Fruit fly (Drosophila melanogaster) whole organism, embryonic: Measurements from ENCODE around the gene saturn.

Experiments used
- CG10267 ChIP-seq: fragments of 200-800 bp; sonication (Bioruptor generic); optimal IDR thresholded peaks from 2 replicates; lab custom pipeline; 2018; ENCODE audit warnings: missing biosample characterization, mild to moderate bottlenecking, missing genetic modification characterization, moderate library complexity
- CG10366 ChIP-seq: fragments of 200-800 bp; sonication (Bioruptor generic); IDR thresholded peaks from 2 replicates; pipeline ENCODE4 v1.3.6; 2022; ENCODE audit warnings: missing biosample characterization, missing genetic modification characterization
- CG11504 ChIP-seq: fragments of 200-800 bp; sonication (Bioruptor generic); optimal IDR thresholded peaks from 3 replicates; lab custom pipeline; 2019; ENCODE audit warnings: missing biosample characterization, mild to moderate bottlenecking, missing genetic modification characterization, moderate library complexity
- CG12104 ChIP-seq: fragments of 200-800 bp; sonication (Bioruptor generic); optimal IDR thresholded peaks from 3 replicates; lab custom pipeline; 2016; ENCODE audit warnings: missing biosample characterization, missing genetic modification characterization
- CG12236 ChIP-seq: fragments of 200-800 bp; sonication (Bioruptor generic); optimal IDR thresholded peaks from 2 replicates; lab custom pipeline; 2016; ENCODE audit warnings: missing biosample characterization, missing genetic modification characterization
- CG12744 ChIP-seq: fragments of 200-800 bp; sonication (Bioruptor generic); optimal IDR thresholded peaks from 2 replicates; lab custom pipeline; 2016; ENCODE audit warnings: missing biosample characterization, missing genetic modification characterization
- CG12769 ChIP-seq: fragments of 200-800 bp; sonication (Bioruptor generic); optimal IDR thresholded peaks from 2 replicates; lab custom pipeline; 2019; ENCODE audit warnings: missing biosample characterization, mild to moderate bottlenecking, missing genetic modification characterization, moderate library complexity
- CG13123 ChIP-seq: fragments of 200-800 bp; sonication (Bioruptor generic); optimal IDR thresholded peaks from 2 replicates; lab custom pipeline; 2016; ENCODE audit warnings: missing biosample characterization, missing genetic modification characterization
- CG14441 ChIP-seq: fragments of 200-800 bp; sonication (Bioruptor generic); IDR thresholded peaks from 2 replicates; pipeline ENCODE4 v1.3.6; 2022; ENCODE audit warnings: missing biosample characterization, missing genetic modification characterization
- CG14860 ChIP-seq: fragments of 200-800 bp; sonication (Bioruptor generic); IDR thresholded peaks from 3 replicates; pipeline ENCODE4 v1.3.6; 2022; ENCODE audit warnings: missing biosample characterization, missing genetic modification characterization; ENCODE audit not compliant: partially characterized antibody
- CG16863 ChIP-seq: fragments of 200-800 bp; sonication (Bioruptor generic); optimal IDR thresholded peaks from 3 replicates; lab custom pipeline; 2016; ENCODE audit warnings: missing biosample characterization, missing genetic modification characterization
- CG17328 ChIP-seq: fragments of 200-800 bp; sonication (Bioruptor generic); IDR thresholded peaks from 2 replicates; pipeline ENCODE4 v1.3.6; 2022; ENCODE audit warnings: missing biosample characterization, missing genetic modification characterization
- CG17568 ChIP-seq: fragments of 200-800 bp; sonication (Bioruptor generic); optimal IDR thresholded peaks from 2 replicates; lab custom pipeline; 2018; ENCODE audit warnings: missing biosample characterization, mild to moderate bottlenecking, missing genetic modification characterization, moderate library complexity
- CG17612 ChIP-seq: fragments of 200-800 bp; sonication (Bioruptor generic); IDR thresholded peaks from 2 replicates; pipeline ENCODE4 v1.3.6; 2022; ENCODE audit warnings: missing biosample characterization, missing genetic modification characterization
- CG17829 ChIP-seq: fragments of 200-800 bp; optimal IDR thresholded peaks from 2 replicates; lab custom pipeline; 2019; ENCODE audit warnings: missing biosample characterization, mild to moderate bottlenecking, missing genetic modification characterization, moderate library complexity
- CG1832 ChIP-seq: fragments of 200-800 bp; sonication (Bioruptor generic); optimal IDR thresholded peaks from 2 replicates; lab custom pipeline; 2017; ENCODE audit warnings: missing biosample characterization, mild to moderate bottlenecking, missing genetic modification characterization, inconsistent platforms
- CG2120 ChIP-seq: fragments of 200-800 bp; sonication (Bioruptor generic); optimal IDR thresholded peaks from 3 replicates; lab custom pipeline; 2016; ENCODE audit warnings: missing biosample characterization, missing genetic modification characterization
- CG6272 ChIP-seq: fragments of 200-800 bp; sonication (Bioruptor generic); IDR thresholded peaks from 2 replicates; pipeline ENCODE4 v1.3.6; 2022; ENCODE audit warnings: missing biosample characterization, missing genetic modification characterization
- CG6683 ChIP-seq: fragments of 200-800 bp; sonication (Bioruptor generic); optimal IDR thresholded peaks from 2 replicates; lab custom pipeline; 2017; ENCODE audit warnings: missing biosample characterization, mild to moderate bottlenecking, missing genetic modification characterization, missing genetic modification reagents
- CG7839 ChIP-seq: fragments of 200-800 bp; sonication (Bioruptor generic); optimal IDR thresholded peaks from 3 replicates; lab custom pipeline; 2018; ENCODE audit warnings: missing biosample characterization, mild to moderate bottlenecking, missing genetic modification characterization, moderate library complexity
- CG7987 ChIP-seq: fragments of 200-800 bp; sonication (Bioruptor generic); optimal IDR thresholded peaks from 2 replicates; lab custom pipeline; 2018; ENCODE audit warnings: missing biosample characterization, mild to moderate bottlenecking, missing genetic modification characterization, moderate library complexity
- CG8359 ChIP-seq: fragments of 200-800 bp; sonication (Bioruptor generic); optimal IDR thresholded peaks from 2 replicates; lab custom pipeline; 2017; ENCODE audit warnings: missing biosample characterization, mild to moderate bottlenecking, missing genetic modification characterization, borderline replicate concordance
- CG9437 ChIP-seq: fragments of 200-800 bp; sonication (Bioruptor generic); optimal IDR thresholded peaks from 2 replicates; lab custom pipeline; 2018; ENCODE audit warnings: missing biosample characterization, mild to moderate bottlenecking, missing genetic modification characterization
- CG9609 ChIP-seq: fragments of 200-800 bp; sonication (Bioruptor generic); optimal IDR thresholded peaks from 3 replicates; lab custom pipeline; 2016; ENCODE audit warnings: missing biosample characterization, missing genetic modification characterization
- D19B ChIP-seq: fragments of 200-800 bp; sonication (Bioruptor generic); optimal IDR thresholded peaks from 2 replicates; lab custom pipeline; 2017; ENCODE audit warnings: missing biosample characterization, mild to moderate bottlenecking, missing genetic modification characterization
- Dip2 ChIP-seq: fragments of 200-800 bp; sonication (Bioruptor generic); IDR thresholded peaks from 2 replicates; pipeline ENCODE4 v1.3.6; 2022; ENCODE audit warnings: missing biosample characterization, missing genetic modification characterization
- H15 ChIP-seq: fragments of 200-800 bp; sonication (Bioruptor generic); IDR thresholded peaks from 3 replicates; pipeline ENCODE4 v1.3.6; 2022; ENCODE audit warnings: missing biosample characterization, missing genetic modification characterization
- HLH4C ChIP-seq: fragments of 200-800 bp; sonication (Bioruptor generic); IDR thresholded peaks from 3 replicates; pipeline ENCODE4 v1.3.6; 2022; ENCODE audit warnings: missing biosample characterization, missing genetic modification characterization; ENCODE audit not compliant: partially characterized antibody
- HLH54F ChIP-seq: fragments of 200-800 bp; sonication (Bioruptor generic); optimal IDR thresholded peaks from 3 replicates; lab custom pipeline; 2016; ENCODE audit warnings: missing biosample characterization, missing genetic modification characterization
- NFAT ChIP-seq: fragments of 200-800 bp; sonication (Bioruptor generic); IDR thresholded peaks from 2 replicates; pipeline ENCODE4 v1.3.6; 2022; ENCODE audit warnings: missing biosample characterization, missing genetic modification characterization
- NK7.1 ChIP-seq: fragments of 200-800 bp; sonication (Bioruptor generic); optimal IDR thresholded peaks from 3 replicates; lab custom pipeline; 2016; ENCODE audit warnings: missing biosample characterization, missing genetic modification characterization
- Pdp1 ChIP-seq, 2 experiments: fragments of 200-800 bp; sonication (Bioruptor generic); optimal IDR thresholded peaks; 3 replicates each; lab custom pipeline; 2016; ENCODE audit warnings: missing biosample characterization in 2 of 2, missing genetic modification characterization in 2 of 2, mild to moderate bottlenecking in 1 of 2, moderate library complexity in 1 of 2
- Stat92E ChIP-seq, 3 experiments: fragments of >200 bp in 2 of 3; fragments of 200-800 bp in 1 of 3; sonication (Bioruptor generic) in 1 of 3; optimal IDR thresholded peaks; 2 replicates each; lab custom pipeline; 2017 to 2019; ENCODE audit warnings: missing biosample characterization in 3 of 3, missing genetic modification characterization in 3 of 3, mild to moderate bottlenecking in 1 of 3, moderate library complexity in 1 of 3
- al ChIP-seq: fragments of 200-800 bp; sonication (Bioruptor generic); IDR thresholded peaks from 2 replicates; pipeline ENCODE4 v1.3.6; 2022; ENCODE audit warnings: missing biosample characterization, missing genetic modification characterization
- amos ChIP-seq: fragments of 200-800 bp; sonication (Bioruptor generic); IDR thresholded peaks from 2 replicates; pipeline ENCODE4 v1.3.6; 2022; ENCODE audit warnings: missing biosample characterization, missing genetic modification characterization; ENCODE audit not compliant: partially characterized antibody
- btn ChIP-seq: fragments of 200-800 bp; sonication (Bioruptor generic); optimal IDR thresholded peaks from 2 replicates; lab custom pipeline; 2016; ENCODE audit warnings: missing biosample characterization, missing genetic modification characterization
- cas ChIP-seq: fragments of 200-800 bp; sonication (Bioruptor generic); IDR thresholded peaks from 2 replicates; pipeline ENCODE4 v1.3.6; 2022; ENCODE audit warnings: missing biosample characterization, missing genetic modification characterization
- chif ChIP-seq, 2 experiments: fragments of 200-800 bp; sonication (Bioruptor generic); optimal IDR thresholded peaks; 3 replicates each; lab custom pipeline; 2016; ENCODE audit warnings: missing biosample characterization in 2 of 2, missing genetic modification characterization in 2 of 2
- ci ChIP-seq: fragments of 200-800 bp; sonication (Bioruptor generic); IDR thresholded peaks from 3 replicates; pipeline ENCODE4 v1.3.6; 2022; ENCODE audit warnings: missing biosample characterization, missing genetic modification characterization
- dmrt99B ChIP-seq: fragments of 200-800 bp; sonication (Bioruptor generic); optimal IDR thresholded peaks from 2 replicates; lab custom pipeline; 2018; ENCODE audit warnings: missing biosample characterization, mild to moderate bottlenecking, missing genetic modification characterization, moderate library complexity
- hb ChIP-seq: fragments of 200-800 bp; sonication (Bioruptor generic); IDR thresholded peaks from 3 replicates; pipeline ENCODE4 v1.3.6; 2022; ENCODE audit warnings: missing biosample characterization, missing genetic modification characterization; ENCODE audit not compliant: partially characterized antibody
- hbn ChIP-seq: fragments of 200-800 bp; sonication (Bioruptor generic); IDR thresholded peaks from 2 replicates; pipeline ENCODE4 v1.3.6; 2022; ENCODE audit warnings: missing biosample characterization, missing genetic modification characterization; ENCODE audit not compliant: partially characterized antibody
- ind ChIP-seq: fragments of 200-800 bp; sonication (Bioruptor generic); optimal IDR thresholded peaks from 3 replicates; lab custom pipeline; 2016; ENCODE audit warnings: missing biosample characterization, missing genetic modification characterization
- knrl ChIP-seq: fragments of 200-800 bp; sonication (Bioruptor generic); IDR thresholded peaks from 3 replicates; pipeline ENCODE4 v1.3.6; 2022; ENCODE audit warnings: missing biosample characterization, missing genetic modification characterization; ENCODE audit not compliant: partially characterized antibody
- onecut ChIP-seq: fragments of 200-800 bp; sonication (Bioruptor generic); IDR thresholded peaks from 2 replicates; pipeline ENCODE4 v1.3.6; 2022; ENCODE audit warnings: missing biosample characterization, missing genetic modification characterization
- rib ChIP-seq: fragments of 200-800 bp; sonication (Bioruptor generic); IDR thresholded peaks from 2 replicates; pipeline ENCODE4 v1.3.6; 2022; ENCODE audit warnings: missing biosample characterization, missing genetic modification characterization
- salm ChIP-seq: fragments of 200-800 bp; sonication (Bioruptor generic); optimal IDR thresholded peaks from 2 replicates; lab custom pipeline; 2018; ENCODE audit warnings: missing biosample characterization, mild to moderate bottlenecking, missing genetic modification characterization
- schlank ChIP-seq: fragments of 200-800 bp; sonication (Bioruptor generic); optimal IDR thresholded peaks from 2 replicates; lab custom pipeline; 2018; ENCODE audit warnings: missing biosample characterization, mild to moderate bottlenecking, missing genetic modification characterization
- sima ChIP-seq: fragments of 200-800 bp; sonication (Bioruptor generic); optimal IDR thresholded peaks from 2 replicates; lab custom pipeline; 2016; ENCODE audit warnings: missing biosample characterization, missing genetic modification characterization
- stc ChIP-seq: fragments of 200-800 bp; sonication (Bioruptor generic); IDR thresholded peaks from 2 replicates; pipeline ENCODE4 v1.3.6; 2022; ENCODE audit warnings: missing biosample characterization, missing genetic modification characterization
- vfl ChIP-seq: fragments of 200-800 bp; sonication (Bioruptor generic); optimal IDR thresholded peaks from 2 replicates; lab custom pipeline; 2016; ENCODE audit warnings: missing biosample characterization, missing genetic modification characterization

saturn gene

DNA sequence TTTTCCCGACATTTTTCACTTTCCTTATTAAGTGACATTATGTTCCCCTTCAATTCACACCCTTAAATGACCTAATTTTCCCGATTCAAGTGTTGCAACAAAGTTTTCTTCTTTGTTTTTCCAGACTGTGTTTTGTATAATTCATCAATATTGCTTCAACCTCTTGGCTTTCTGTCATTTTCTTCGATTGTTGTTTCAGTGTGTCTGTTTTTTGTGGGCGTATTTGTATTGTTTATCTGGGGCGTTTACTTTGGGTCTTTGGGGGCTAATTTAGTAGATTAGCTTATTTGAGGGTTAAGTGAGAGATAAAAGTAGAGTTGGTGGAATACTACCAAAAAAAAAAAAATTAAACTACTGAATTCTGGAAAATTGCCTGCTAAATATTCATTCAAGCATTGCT lies 7.4 kb upstream of the saturn start (continued):
- TF ChIP-seq NFAT (no peak), schlank (tag; lab: Kevin White, UChicago) (no peak), onecut (GFP tag; lab: Robert Waterston, UW) (no peak; the same call in 1 of the 2 replicates), Dip2 (GFP tag; lab: Robert Waterston, UW) (no peak), chif (GFP tag; optimal IDR thresholded peaks at IDR 0.05; lab: Kevin White, UChicago) (no peak), CG9609 (no peak), CG14441 (GFP tag; lab: Robert Waterston, UW) (no peak), CG10366 (GFP tag; lab: Robert Waterston, UW) (0 out of 2 replicates have a peak, but pooled peaks have one; percentile 14), Stat92E (GFP tag; optimal IDR thresholded peaks at IDR 0.05; lab: Kevin White, UChicago) (no peak), CG7987 (GFP tag; lab: Kevin White, UChicago) (peak; percentile 65), cas (GFP tag; lab: Robert Waterston, UW) (no peak), stc (GFP tag; lab: Robert Waterston, UW) (no peak), sima (no peak), ind (GFP tag; lab: Kevin White, UChicago) (no peak), btn (GFP tag; lab: Kevin White, UChicago) (no peak), hbn (no peak), NK7.1 (no peak), CG8359 (GFP tag; lab: Kevin White, UChicago) (no peak), CG1832 (no peak), CG2120 (GFP tag; lab: Kevin White, UChicago) (no peak), dmrt99B (peak; percentile 38), CG16863 (GFP tag; lab: Kevin White, UChicago) (no peak), CG12236 (no peak), HLH54F (GFP tag; lab: Kevin White, UChicago) (no peak), CG12744 (GFP tag; lab: Kevin White, UChicago) (no peak), CG7839 (tag; lab: Kevin White, UChicago) (no peak), HLH4C (GFP tag; lab: Robert Waterston, UW) (no peak), hb (GFP tag; lab: Robert Waterston, UW) (no peak), vfl (GFP tag; lab: Kevin White, UChicago) (no peak), H15 (no peak), CG9437 (no peak), ci (GFP tag; lab: Robert Waterston, UW) (peak; percentile 82), CG11504 (tag; lab: Kevin White, UChicago) (peak; percentile 44), CG17829 (tag; lab: Kevin White, UChicago) (no peak), CG6272 (GFP tag; lab: Robert Waterston, UW) (no peak), rib (GFP tag; lab: Robert Waterston, UW) (no peak), CG14860 (no peak), CG10267 (no peak), al (GFP tag; lab: Robert Waterston, UW) (no peak), CG12104 (GFP tag; lab: Kevin White, UChicago) (peak; percentile 40), CG17568 (GFP tag; lab: Kevin White, UChicago) (peak; percentile 81), Pdp1 (GFP tag; optimal IDR thresholded peaks at IDR 0.05; lab: Kevin White, UChicago) (peak in 1 of 2 experiments; percentile 16), amos (no peak), CG6683 (GFP tag; lab: Kevin White, UChicago) (no peak), CG12769 (tag; lab: Kevin White, UChicago) (no peak), CG17612 (no peak), knrl (GFP tag; lab: Robert Waterston, UW) (no peak), D19B (no peak), salm (peak; percentile 3), CG17328 (GFP tag; lab: Robert Waterston, UW) (0 out of 2 replicates have a peak, but pooled peaks have one; percentile 12), CG13123 (GFP tag; lab: Kevin White, UChicago) (peak; percentile 36)
